Worm (Caenorhabditis elegans) whole organism, late embryonic: ENCODE measurements around the gene F58E6.5.

Source experiments
- C08G9.2 ChIP-seq: sonication (generic microtip); optimal IDR thresholded peaks from 2 replicates; lab custom pipeline; 2016; ENCODE audit warnings: mild to moderate bottlenecking, missing genetic modification characterization, moderate library complexity, missing compliant biosample characterization
- F13H6.1 ChIP-seq: sonication (generic microtip); optimal IDR thresholded peaks from 2 replicates; lab custom pipeline; 2016; ENCODE audit warnings: missing genetic modification characterization, missing compliant biosample characterization
- K02D7.2 ChIP-seq: sonication (generic microtip); optimal IDR thresholded peaks from 2 replicates; lab custom pipeline; 2017; ENCODE audit warnings: mild to moderate bottlenecking, missing genetic modification characterization, missing compliant biosample characterization
- Y22D7AL.16 ChIP-seq: sonication (generic microtip); optimal IDR thresholded peaks from 2 replicates; lab custom pipeline; 2016; ENCODE audit warnings: missing genetic modification characterization, missing compliant biosample characterization
- ama-1 ChIP-seq: fragments of 150-350 bp; optimal IDR thresholded peaks from 2 replicates; lab custom pipeline; 2014
- ceh-14 ChIP-seq: sonication (generic microtip); optimal IDR thresholded peaks from 2 replicates; lab custom pipeline; 2016; ENCODE audit warnings: missing genotype, missing genetic modification characterization, missing compliant biosample characterization
- ceh-18 ChIP-seq: sonication (generic microtip); optimal IDR thresholded peaks from 2 replicates; lab custom pipeline; 2016; ENCODE audit warnings: missing genetic modification characterization, missing compliant biosample characterization
- ceh-19 ChIP-seq: fragments of 200-800 bp; sonication (Bioruptor generic); optimal IDR thresholded peaks from 2 replicates; lab custom pipeline; 2018; ENCODE audit warnings: mild to moderate bottlenecking, missing genetic modification characterization, missing compliant biosample characterization
- ceh-2 ChIP-seq: sonication (generic microtip); optimal IDR thresholded peaks from 2 replicates; lab custom pipeline; 2016; ENCODE audit warnings: missing genotype, missing genetic modification characterization, missing compliant biosample characterization
- ceh-22 ChIP-seq: sonication (generic microtip); optimal IDR thresholded peaks from 2 replicates; lab custom pipeline; 2017; ENCODE audit warnings: missing biosample characterization, missing genetic modification characterization
- ceh-24 ChIP-seq: sonication (generic microtip); optimal IDR thresholded peaks from 2 replicates; lab custom pipeline; 2016; ENCODE audit warnings: mild to moderate bottlenecking, missing genetic modification characterization, missing compliant biosample characterization
- ceh-30 ChIP-seq: fragments of 150-350 bp; optimal IDR thresholded peaks from 2 replicates; lab custom pipeline; 2014; ENCODE audit warnings: missing biosample characterization, missing genetic modification characterization
- ceh-31 ChIP-seq: sonication (generic microtip); optimal IDR thresholded peaks from 2 replicates; lab custom pipeline; 2016; ENCODE audit warnings: missing genetic modification characterization, missing compliant biosample characterization
- ceh-9 ChIP-seq: sonication (generic microtip); optimal IDR thresholded peaks from 2 replicates; lab custom pipeline; 2016; ENCODE audit warnings: mild to moderate bottlenecking, missing genetic modification characterization, inconsistent platforms, missing compliant biosample characterization
- dmd-4 ChIP-seq: sonication (generic microtip); optimal IDR thresholded peaks from 2 replicates; lab custom pipeline; 2016; ENCODE audit warnings: borderline replicate concordance, missing genetic modification characterization, missing compliant biosample characterization
- fax-1 ChIP-seq: sonication (generic microtip); optimal IDR thresholded peaks from 2 replicates; lab custom pipeline; 2016; ENCODE audit warnings: missing genotype, missing genetic modification characterization, missing compliant biosample characterization
- fkh-10 ChIP-seq: fragments of 150-350 bp; optimal IDR thresholded peaks from 2 replicates; lab custom pipeline; 2014; ENCODE audit warnings: missing biosample characterization, missing genetic modification reagents, missing genetic modification characterization
- fkh-6 ChIP-seq: sonication (generic microtip); optimal IDR thresholded peaks from 2 replicates; lab custom pipeline; 2016; ENCODE audit warnings: missing genetic modification characterization, missing compliant biosample characterization
- hlh-13 ChIP-seq: fragments of 200-800 bp; sonication (Bioruptor generic); optimal IDR thresholded peaks from 2 replicates; lab custom pipeline; 2018; ENCODE audit warnings: mild to moderate bottlenecking, missing genetic modification characterization, missing compliant biosample characterization
- hlh-6 ChIP-seq: sonication (generic microtip); optimal IDR thresholded peaks from 2 replicates; lab custom pipeline; 2016; ENCODE audit warnings: missing genotype, missing genetic modification characterization, missing compliant biosample characterization
- lin-11 ChIP-seq: fragments of 200-800 bp; sonication (Bioruptor generic); optimal IDR thresholded peaks from 2 replicates; lab custom pipeline; 2018; ENCODE audit warnings: mild to moderate bottlenecking, missing genetic modification characterization, missing compliant biosample characterization
- madf-2 ChIP-seq: sonication (generic microtip); optimal IDR thresholded peaks from 2 replicates; lab custom pipeline; 2017; ENCODE audit warnings: missing genetic modification characterization, missing compliant biosample characterization
- mec-3 ChIP-seq: sonication (generic microtip); optimal IDR thresholded peaks from 2 replicates; lab custom pipeline; 2016; ENCODE audit warnings: borderline replicate concordance, missing genetic modification characterization, missing compliant biosample characterization
- nfya-1 ChIP-seq: sonication (generic microtip); optimal IDR thresholded peaks from 2 replicates; lab custom pipeline; 2017; ENCODE audit warnings: missing genetic modification characterization, mild to moderate bottlenecking, missing compliant biosample characterization, antibody characterized with exemption, moderate library complexity
- nhr-11 ChIP-seq: fragments of 150-350 bp; optimal IDR thresholded peaks from 2 replicates; lab custom pipeline; 2014; ENCODE audit warnings: missing biosample characterization, missing genetic modification characterization
- nhr-232 ChIP-seq: sonication (generic microtip); optimal IDR thresholded peaks from 2 replicates; lab custom pipeline; 2016; ENCODE audit warnings: missing genetic modification characterization, missing compliant biosample characterization
- npax-4 ChIP-seq: sonication (generic microtip); optimal IDR thresholded peaks from 2 replicates; lab custom pipeline; 2016; ENCODE audit warnings: missing genetic modification characterization, missing compliant biosample characterization
- pat-9 ChIP-seq: fragments of 200-800 bp; sonication (Bioruptor generic); optimal IDR thresholded peaks from 2 replicates; lab custom pipeline; 2018; ENCODE audit warnings: mild to moderate bottlenecking, missing genetic modification characterization, moderate library complexity, missing compliant biosample characterization
- pax-1 ChIP-seq: fragments of 150-350 bp; optimal IDR thresholded peaks from 2 replicates; lab custom pipeline; 2014; ENCODE audit warnings: missing biosample characterization, missing genetic modification characterization
- pros-1 ChIP-seq: fragments of 150-350 bp; optimal IDR thresholded peaks from 2 replicates; lab custom pipeline; 2014; ENCODE audit warnings: missing biosample characterization, missing genetic modification reagents, missing genetic modification characterization
- rnt-1 ChIP-seq: sonication (generic microtip); optimal IDR thresholded peaks from 2 replicates; lab custom pipeline; 2016; ENCODE audit warnings: missing genetic modification characterization, missing compliant biosample characterization
- sox-2 ChIP-seq: fragments of 200-800 bp; sonication (Bioruptor generic); IDR thresholded peaks from 2 replicates; pipeline ENCODE4 v1.3.6; 2022; ENCODE audit warnings: missing genetic modification reagents, missing genetic modification characterization, missing compliant biosample characterization
- sox-4 ChIP-seq: sonication (generic microtip); optimal IDR thresholded peaks from 2 replicates; lab custom pipeline; 2017; ENCODE audit warnings: mild to moderate bottlenecking, missing genetic modification characterization, inconsistent platforms, missing compliant biosample characterization
- syd-9 ChIP-seq: sonication (generic microtip); optimal IDR thresholded peaks from 2 replicates; lab custom pipeline; 2016; ENCODE audit warnings: mild to moderate bottlenecking, missing genetic modification characterization, moderate library complexity, missing compliant biosample characterization
- ttx-3 ChIP-seq: sonication (generic microtip); optimal IDR thresholded peaks from 2 replicates; lab custom pipeline; 2016; ENCODE audit warnings: missing genetic modification reagents, missing genetic modification characterization, missing compliant biosample characterization
- unc-55 ChIP-seq: sonication (generic microtip); optimal IDR thresholded peaks from 2 replicates; lab custom pipeline; 2017; ENCODE audit warnings: missing biosample characterization, missing genetic modification reagents, missing genetic modification characterization

The F58E6.5 gene

DNA sequence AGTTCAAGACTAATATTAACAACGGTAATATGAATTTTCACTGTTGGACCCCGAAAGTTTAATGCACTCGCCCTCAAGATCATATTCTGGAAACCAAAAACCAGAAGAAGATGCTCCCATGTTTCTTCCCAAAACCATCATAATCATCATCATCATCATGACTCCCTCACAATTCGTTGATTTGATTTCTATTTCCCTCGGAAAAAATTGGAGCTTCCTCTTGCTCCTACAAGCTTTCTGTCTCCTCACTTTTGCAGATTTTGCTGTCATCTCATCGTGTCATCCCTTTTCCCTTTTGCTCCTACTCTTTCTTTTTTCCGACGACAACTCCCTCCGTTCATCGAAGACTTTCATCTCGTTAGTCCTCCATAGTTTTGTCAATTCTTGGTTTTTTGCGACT, 17.6 kb upstream of the F58E6.5 start, which contains the start of gene F46B6.2:
F46B6.2 (plus strand) TSS at position 316 of the 400 bp plus-strand sequence.
- no peak for TF ChIP-seq sox-2 (GFP tag; lab: Robert Waterston, UW)
- TF ChIP-seq ceh-24 (tag; lab: Kevin White, UChicago): no peak
- no peak for TF ChIP-seq ceh-18
- no peak for TF ChIP-seq syd-9 (tag; lab: Kevin White, UChicago)
- TF ChIP-seq madf-2: no peak
- TF ChIP-seq F13H6.1 (tag; lab: Kevin White, UChicago): no peak
- TF ChIP-seq ama-1 (lab: Kevin White, UChicago): no peak
- no peak for TF ChIP-seq C08G9.2 (tag; lab: Kevin White, UChicago)
- no peak for TF ChIP-seq dmd-4
- no peak for TF ChIP-seq lin-11
- no peak for TF ChIP-seq ceh-30 (tag; lab: Kevin White, UChicago)
- TF ChIP-seq pax-1: no peak
- no peak for TF ChIP-seq ttx-3 (tag; lab: Kevin White, UChicago)
- no peak for TF ChIP-seq ceh-31 (tag; lab: Kevin White, UChicago)
- TF ChIP-seq ceh-14 (tag; lab: Kevin White, UChicago): no peak
- no peak for TF ChIP-seq unc-55 (GFP tag; lab: Kevin White, UChicago)
- no peak for TF ChIP-seq mec-3 (tag; lab: Kevin White, UChicago)

DNA sequence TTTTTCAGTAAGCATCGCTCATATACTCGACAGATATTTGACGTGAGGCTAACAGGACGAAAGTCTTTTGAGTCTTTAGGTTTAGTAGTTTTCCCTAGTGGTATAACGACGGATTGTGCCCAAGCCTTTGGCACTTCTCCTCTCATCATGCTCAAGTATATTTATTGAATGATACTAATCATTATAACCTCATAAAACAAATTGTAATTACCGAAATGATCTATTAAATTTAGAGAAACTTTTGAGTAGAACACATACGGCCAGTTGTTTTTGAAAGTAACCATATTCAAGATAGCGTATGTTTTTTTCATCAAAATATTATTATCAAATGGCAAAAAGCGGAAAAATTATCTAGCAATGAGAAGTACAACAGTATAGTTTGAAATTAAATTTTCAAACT, 17.0 kb upstream of the F58E6.5 start:
- TF ChIP-seq hlh-6 (no peak), fkh-6 (no peak), ceh-9 (tag; lab: Kevin White, UChicago) (no peak), npax-4 (tag; lab: Kevin White, UChicago) (no peak), syd-9 (tag; lab: Kevin White, UChicago) (no peak), fax-1 (no peak), ceh-19 (GFP tag; lab: Kevin White, UChicago) (no peak)

DNA sequence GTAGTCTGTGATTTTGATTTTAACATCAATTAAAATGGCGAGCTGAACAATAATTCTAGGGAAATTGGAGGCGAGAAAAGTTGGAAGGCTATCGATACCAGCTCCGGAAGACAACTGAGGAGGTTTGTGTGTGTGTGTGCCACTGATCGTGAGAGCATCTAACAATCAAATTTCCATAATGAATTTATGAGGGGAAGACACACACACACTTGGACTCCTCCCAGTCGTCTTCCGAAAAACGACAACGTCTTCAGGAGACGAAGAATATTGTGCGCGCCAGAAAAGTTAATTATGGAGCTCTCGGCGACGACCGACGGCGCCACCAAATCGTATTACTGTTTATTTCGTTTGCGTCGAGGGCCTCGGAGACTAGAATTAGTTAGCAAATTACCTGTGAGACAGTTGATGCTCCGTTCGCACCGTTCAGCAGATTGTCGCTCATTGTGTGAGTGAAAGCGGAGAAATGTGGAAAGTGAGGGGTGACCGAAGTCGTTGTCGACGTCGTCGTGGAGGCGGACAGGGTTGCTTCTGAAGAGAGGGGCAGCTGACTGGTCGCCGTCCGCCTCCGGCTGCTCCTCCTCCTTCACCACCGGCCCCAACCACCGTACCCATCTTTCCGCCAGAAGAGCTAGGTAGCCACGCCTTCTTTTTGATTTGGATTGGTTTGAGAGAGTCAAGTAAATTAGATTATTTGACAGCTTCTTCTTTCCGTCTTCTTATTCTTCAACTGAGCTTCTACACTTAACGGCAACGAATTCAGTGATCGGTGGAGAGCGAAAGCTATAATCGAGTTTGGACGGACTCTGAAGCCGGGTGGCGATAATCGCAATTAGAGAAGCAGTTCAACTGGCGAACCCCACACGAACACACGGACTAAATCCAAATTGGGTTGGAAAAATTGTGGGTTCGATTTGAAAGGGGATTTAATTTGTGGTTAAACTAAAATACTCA, 14.7 kb upstream of the F58E6.5 start, which contains the start of gene unc-42:
unc-42 (minus strand) TSS at position 564 of the 951 bp plus-strand sequence.
- TF ChIP-seq dmd-4 (no peak), nfya-1 (peak; percentile 33), fkh-10 (GFP tag; lab: Kevin White, UChicago) (no peak), ceh-31 (tag; lab: Kevin White, UChicago) (peak; percentile 69), ceh-24 (tag; lab: Kevin White, UChicago) (no peak), pat-9 (tag; lab: Kevin White, UChicago) (no peak), C08G9.2 (tag; lab: Kevin White, UChicago) (no peak)

DNA sequence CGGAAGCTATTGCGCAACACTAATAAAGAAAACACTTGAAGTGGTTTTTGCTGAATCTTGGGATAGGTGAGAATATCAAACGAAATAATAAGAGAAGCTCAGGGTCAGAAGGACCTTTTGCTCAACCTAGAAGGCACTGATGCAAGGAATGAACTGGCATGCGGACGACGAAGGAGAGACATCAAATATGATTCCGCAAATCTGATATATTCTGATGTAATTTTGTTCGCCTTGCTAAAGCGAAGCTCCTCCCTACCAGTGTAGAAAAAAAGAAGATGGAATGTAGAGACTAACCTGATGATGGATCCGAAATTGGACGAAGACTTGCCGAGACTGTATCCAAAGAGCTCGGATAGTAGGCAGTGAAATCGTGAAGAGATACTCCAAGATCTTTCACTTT, 13.6 kb upstream of the F58E6.5 start:
- TF ChIP-seq fkh-10 (GFP tag; lab: Kevin White, UChicago): no peak
- no peak for TF ChIP-seq dmd-4
- TF ChIP-seq syd-9 (tag; lab: Kevin White, UChicago): no peak
- no peak for TF ChIP-seq ceh-2 (tag; lab: Kevin White, UChicago)
- no peak for TF ChIP-seq sox-4 (tag; lab: Kevin White, UChicago)
- TF ChIP-seq nhr-232 (tag; lab: Kevin White, UChicago): no peak
- TF ChIP-seq F13H6.1 (tag; lab: Kevin White, UChicago): no peak
- TF ChIP-seq pros-1 (tag; lab: Kevin White, UChicago): no peak
- no peak for TF ChIP-seq hlh-13 (GFP tag; lab: Kevin White, UChicago)
- TF ChIP-seq nhr-11 (tag; lab: Kevin White, UChicago): no peak
- TF ChIP-seq ttx-3 (tag; lab: Kevin White, UChicago): no peak
- no peak for TF ChIP-seq pax-1
- TF ChIP-seq Y22D7AL.16 (tag; lab: Kevin White, UChicago): no peak
- no peak for TF ChIP-seq ceh-22 (tag; lab: Kevin White, UChicago)
- TF ChIP-seq nfya-1: no peak
- TF ChIP-seq K02D7.2: no peak
- no peak for TF ChIP-seq sox-2 (GFP tag; lab: Robert Waterston, UW)
- no peak for TF ChIP-seq rnt-1 (tag; lab: Kevin White, UChicago)
- TF ChIP-seq, all 69 proteins: peak for 0
